Worm (Caenorhabditis elegans): ENCODE data around the gene F57B1.1.

F57B1.1 gene

DNA sequence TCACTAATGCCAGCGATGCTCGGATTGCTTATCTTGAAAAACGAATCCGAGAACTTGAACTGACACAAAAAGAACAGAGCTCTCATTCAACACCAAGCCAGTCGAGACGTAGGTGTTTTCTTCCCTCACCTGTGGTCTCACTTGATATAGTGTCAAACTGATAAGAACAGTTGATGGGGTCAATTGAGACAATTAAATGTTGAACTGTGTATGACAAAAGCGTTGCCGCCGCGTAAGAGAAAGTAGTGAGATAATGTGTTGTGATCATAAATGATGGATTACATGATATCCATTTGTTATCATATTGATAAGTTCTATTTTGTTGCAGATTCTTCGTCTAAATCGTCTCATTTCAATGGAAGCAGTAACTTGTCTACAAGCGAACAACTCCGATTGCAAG is 21.7 kb downstream of the F57B1.1 start:
- TF ChIP-seq blmp-1 (tag; optimal IDR thresholded peaks at IDR 0.05) (peak; percentile 20), lin-13 (tag; optimal IDR thresholded peaks at IDR 0.05) (no peak)

DNA sequence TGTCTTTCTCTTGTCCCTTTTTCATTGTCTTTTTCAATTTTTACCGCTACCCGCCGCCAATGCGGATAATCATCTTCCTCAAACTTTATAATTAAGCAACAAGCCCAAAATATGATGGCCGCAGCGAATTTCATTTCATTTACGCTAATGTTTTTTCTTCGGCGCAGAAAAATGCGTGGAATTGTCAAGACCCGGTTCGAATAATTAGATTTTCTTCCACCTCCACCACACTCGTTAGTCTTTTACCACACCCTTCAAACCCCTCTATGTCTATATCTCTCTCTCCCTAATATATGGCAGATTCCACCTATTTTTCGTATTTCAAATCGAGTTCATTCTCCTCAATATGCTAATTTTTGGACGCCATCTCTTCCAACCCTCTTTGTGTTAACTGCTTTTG is 25.0 kb downstream of the F57B1.1 start:
- no peak for TF ChIP-seq mab-5 (tag; optimal IDR thresholded peaks at IDR 0.05)
- TF ChIP-seq lin-32 (GFP tag; optimal IDR thresholded peaks at IDR 0.05): no peak
- TF ChIP-seq sem-2 (GFP tag; optimal IDR thresholded peaks at IDR 0.05): no peak
- TF ChIP-seq ces-1 (GFP tag; optimal IDR thresholded peaks at IDR 0.05): peak; percentile 82
- no peak for TF ChIP-seq nhr-2 (tag; optimal IDR thresholded peaks at IDR 0.05)
- TF ChIP-seq snpc-4 (tag; optimal IDR thresholded peaks at IDR 0.05): no peak
- no peak for TF ChIP-seq sptf-1 (tag; optimal IDR thresholded peaks at IDR 0.05)

DNA sequence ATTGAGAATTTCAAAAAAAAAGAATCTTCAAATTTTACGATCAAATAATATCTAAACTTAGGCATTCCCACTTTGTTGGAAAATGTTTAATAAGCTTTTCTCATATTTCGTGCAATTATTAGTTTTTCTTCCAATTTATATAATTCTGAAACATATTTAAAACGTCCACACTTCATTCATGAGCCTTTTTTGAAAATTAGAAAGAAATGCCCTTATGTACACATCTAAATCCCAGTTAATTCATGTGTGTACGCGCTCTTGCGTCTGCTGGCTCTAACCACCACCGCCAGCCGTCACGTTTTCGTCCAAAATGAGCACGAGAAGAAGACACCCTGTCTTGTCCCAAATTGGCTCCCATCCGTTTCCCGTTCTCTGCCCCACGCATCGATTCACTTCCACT is 28.9 kb downstream of the F57B1.1 start:
- TF ChIP-seq ceh-83 (GFP tag; optimal IDR thresholded peaks at IDR 0.05) (no peak), ceh-43 (GFP tag; optimal IDR thresholded peaks at IDR 0.05) (no peak), bed-3 (GFP tag; optimal IDR thresholded peaks at IDR 0.05) (no peak), nhr-237 (tag; optimal IDR thresholded peaks at IDR 0.05) (no peak), mls-2 (tag; optimal IDR thresholded peaks at IDR 0.05) (no peak), nhr-12 (tag; optimal IDR thresholded peaks at IDR 0.05) (no peak), ces-1 (GFP tag; optimal IDR thresholded peaks at IDR 0.05) (no peak), mab-5 (tag; optimal IDR thresholded peaks at IDR 0.05) (no peak), zip-8 (tag; optimal IDR thresholded peaks at IDR 0.05) (no peak), unc-120 (tag; optimal IDR thresholded peaks at IDR 0.05; ENCODE audit: poor library complexity, severe bottlenecking) (no peak), ceh-39 (tag; optimal IDR thresholded peaks at IDR 0.05) (no peak), nhr-28 (tag; optimal IDR thresholded peaks at IDR 0.05) (no peak), mep-1 (tag; optimal IDR thresholded peaks at IDR 0.05) (no peak), elt-1 (tag; optimal IDR thresholded peaks at IDR 0.05; ENCODE audit: borderline replicate concordance, insufficient read depth) (no peak), tbx-8 (GFP tag; optimal IDR thresholded peaks at IDR 0.05) (no peak), hlh-1 (tag; optimal IDR thresholded peaks at IDR 0.05) (no peak)

DNA sequence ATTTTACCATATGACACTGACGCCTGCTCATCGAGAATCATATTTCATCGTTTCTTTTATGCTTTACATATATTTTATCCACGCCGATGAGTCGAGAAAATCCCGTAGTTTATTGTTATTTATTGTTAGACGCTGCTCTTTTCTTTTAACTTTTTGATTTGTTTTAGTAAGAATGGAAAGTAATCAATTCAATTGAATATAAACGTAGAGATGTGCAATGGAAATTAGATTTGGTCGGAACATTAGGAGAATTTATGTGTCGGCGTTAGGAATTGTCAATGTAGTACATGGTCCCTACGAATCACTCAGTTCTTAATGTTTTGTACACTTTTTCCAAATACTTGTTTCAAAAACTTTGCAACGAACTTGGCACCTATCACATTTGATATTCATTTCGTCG is 30.2 kb downstream of the F57B1.1 start:
- TF ChIP-seq snpc-4 (tag; optimal IDR thresholded peaks at IDR 0.05): no peak
- TF ChIP-seq ces-1 (GFP tag; optimal IDR thresholded peaks at IDR 0.05): peak; percentile 97

DNA sequence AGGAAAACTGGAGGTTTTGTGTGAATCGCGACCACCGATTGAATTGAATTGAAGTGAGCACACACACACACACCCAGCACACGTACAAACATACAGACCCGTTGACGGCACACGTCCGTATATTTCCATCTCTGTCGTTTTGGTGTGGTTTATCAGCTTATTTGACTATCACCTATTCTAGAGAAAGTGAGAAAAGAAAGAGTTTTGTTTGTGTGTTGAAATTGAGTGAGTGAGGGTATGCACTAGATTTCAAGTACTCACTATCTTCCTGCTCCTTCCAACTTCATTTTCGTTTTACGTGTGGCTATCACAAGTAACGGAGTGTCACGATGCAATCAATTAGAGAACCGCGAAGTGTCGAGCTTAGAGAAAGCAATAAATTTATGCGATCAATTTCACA is 31.6 kb downstream of the F57B1.1 start:
- TF ChIP-seq bed-3 (GFP tag; optimal IDR thresholded peaks at IDR 0.05): no peak
- no peak for TF ChIP-seq unc-39 (tag; optimal IDR thresholded peaks at IDR 0.05)
- no peak for TF ChIP-seq ceh-83 (GFP tag; optimal IDR thresholded peaks at IDR 0.05)
- TF ChIP-seq lin-32 (GFP tag; optimal IDR thresholded peaks at IDR 0.05): no peak
- TF ChIP-seq lsy-2 (tag; optimal IDR thresholded peaks at IDR 0.05): no peak
- TF ChIP-seq elt-3 (tag; optimal IDR thresholded peaks at IDR 0.05): no peak

DNA sequence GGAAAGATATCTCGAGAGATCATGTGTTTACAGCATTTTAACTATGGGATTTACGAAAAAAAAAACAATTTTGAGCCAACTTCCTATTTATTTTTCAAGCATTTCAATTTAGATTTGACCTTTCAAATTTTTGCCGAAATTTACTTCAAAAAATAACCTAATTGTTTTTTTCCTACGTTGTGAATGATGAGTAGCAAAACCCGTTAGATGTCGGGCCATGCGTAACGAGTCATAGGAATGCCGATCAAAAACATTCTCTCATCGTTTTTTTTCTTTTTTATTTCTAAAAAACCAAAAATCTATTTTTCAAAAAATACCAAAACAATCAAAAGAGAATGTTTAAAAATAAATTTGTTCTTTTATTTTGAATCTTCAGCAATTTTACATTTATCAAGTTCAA is 32.6 kb downstream of the F57B1.1 start:
- TF ChIP-seq hlh-1 (tag; optimal IDR thresholded peaks at IDR 0.05): no peak
- TF ChIP-seq elt-1 (tag; optimal IDR thresholded peaks at IDR 0.05; ENCODE audit: borderline replicate concordance, insufficient read depth): no peak
- TF ChIP-seq nhr-28 (tag; optimal IDR thresholded peaks at IDR 0.05): no peak
- TF ChIP-seq elt-3 (tag; optimal IDR thresholded peaks at IDR 0.05): no peak

DNA sequence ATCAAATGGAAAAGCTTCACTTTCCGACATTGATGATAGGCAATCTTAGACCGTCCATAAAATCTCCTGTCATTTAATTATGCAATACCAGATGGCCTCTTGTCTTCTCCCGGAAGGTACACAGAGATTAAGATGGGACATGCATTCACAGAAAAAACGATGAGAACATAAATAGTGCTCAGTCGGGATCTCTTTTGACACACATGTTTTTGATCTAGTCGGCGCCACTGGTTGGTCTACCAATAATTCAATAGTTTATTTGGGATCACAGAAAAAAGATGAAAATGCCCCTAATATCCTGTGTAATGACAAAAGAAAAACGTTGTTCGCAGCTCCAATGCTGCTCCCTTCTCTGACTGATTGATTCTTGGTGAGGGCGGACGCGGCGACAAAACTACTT is 34.4 kb downstream of the F57B1.1 start:
- TF ChIP-seq unc-62 (GFP tag; optimal IDR thresholded peaks at IDR 0.05) (peak; percentile 4), mep-1 (tag; optimal IDR thresholded peaks at IDR 0.05) (no peak), zip-8 (tag; optimal IDR thresholded peaks at IDR 0.05) (no peak)

DNA sequence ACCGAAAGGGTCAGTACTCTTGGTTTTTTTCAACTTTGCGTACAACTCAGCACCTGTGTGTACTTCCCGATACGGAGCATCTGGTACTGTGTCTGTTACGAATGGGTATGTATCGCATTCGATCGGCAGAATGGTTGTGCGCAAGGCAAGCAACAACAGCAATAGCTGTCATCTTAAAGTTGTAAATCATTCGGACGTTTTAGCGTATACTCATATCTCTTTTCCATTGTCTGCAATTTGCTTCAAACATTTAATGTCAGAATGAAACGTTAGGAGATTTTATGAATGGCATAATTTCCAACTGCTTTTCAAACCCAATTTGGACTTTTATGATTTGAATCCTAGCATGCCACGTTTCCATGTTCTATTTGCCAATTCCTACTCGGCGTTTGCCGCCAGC is 38.4 kb downstream of the F57B1.1 start:
- TF ChIP-seq nhr-2 (tag; optimal IDR thresholded peaks at IDR 0.05) (no peak), unc-62 (GFP tag; optimal IDR thresholded peaks at IDR 0.05) (peak; percentile 57)
